Worm (Caenorhabditis elegans): Measurements from ENCODE around the gene ZC449.8.

ZC449.8 gene

ce11 chrX:4971427-4971826 lies 44.4 kb upstream of the ZC449.8 start (continued):
- TF ChIP-seq daf-12 (tag; optimal IDR thresholded peaks at IDR 0.05): no peak
- TF ChIP-seq nhr-41 (GFP tag; IDR thresholded peaks at IDR 0.05): no peak
- no peak for TF ChIP-seq madf-9 (GFP tag; conservative IDR thresholded peaks at IDR 0.05)
- TF ChIP-seq nhr-77 (tag; optimal IDR thresholded peaks at IDR 0.05): peak; percentile 16
- no peak for TF ChIP-seq snpc-4 (tag; optimal IDR thresholded peaks at IDR 0.05)
- TF ChIP-seq ceh-28 (tag; optimal IDR thresholded peaks at IDR 0.05): no peak
- TF ChIP-seq saeg-2 (GFP tag; IDR thresholded peaks at IDR 0.05): no peak
- TF ChIP-seq T26A8.4 (GFP tag; IDR thresholded peaks at IDR 0.05): no peak
- TF ChIP-seq dmd-9 (GFP tag; IDR thresholded peaks at IDR 0.05): no peak
- 0 out of 2 replicates have a peak, but pooled peaks have one; percentile 32 for TF ChIP-seq lin-1 (GFP tag; IDR thresholded peaks at IDR 0.05)
- TF ChIP-seq T20F7.1 (GFP tag; optimal IDR thresholded peaks at IDR 0.05): no peak
- peak; percentile 61; the same call in 1 of the 2 replicates for TF ChIP-seq pha-4 (GFP tag; IDR thresholded peaks at IDR 0.05)
- TF ChIP-seq pha-4 (tag; optimal IDR thresholded peaks at IDR 0.05): peak; percentile 40
- TF ChIP-seq F44E2.7 (GFP tag; IDR thresholded peaks at IDR 0.05): no peak
- no peak for TF ChIP-seq Y75B8A.6 (GFP tag; IDR thresholded peaks at IDR 0.05)
- no peak for TF ChIP-seq aly-2 (tag; optimal IDR thresholded peaks at IDR 0.05)
- peak; percentile 51; the same call in 1 of the 2 replicates for TF ChIP-seq set-16 (GFP tag; IDR thresholded peaks at IDR 0.05)
- peak; percentile 10 for TF ChIP-seq lin-13 (GFP tag; optimal IDR thresholded peaks at IDR 0.05)
- TF ChIP-seq hlh-30 (tag; optimal IDR thresholded peaks at IDR 0.05; ENCODE audit: insufficient read depth): peak; percentile 93
- TF ChIP-seq ztf-7 (tag; optimal IDR thresholded peaks at IDR 0.05): no peak
- TF ChIP-seq nhr-6 (tag; optimal IDR thresholded peaks at IDR 0.05): peak; percentile 41
- no peak for TF ChIP-seq zip-11 (GFP tag; IDR thresholded peaks at IDR 0.05)
- TF ChIP-seq nhr-76 (tag; optimal IDR thresholded peaks at IDR 0.05): no peak
- no peak for TF ChIP-seq unc-39 (tag; optimal IDR thresholded peaks at IDR 0.05)
- TF ChIP-seq daf-8 (GFP tag; IDR thresholded peaks at IDR 0.05): no peak
- no peak for TF ChIP-seq R02D3.7 (tag; optimal IDR thresholded peaks at IDR 0.05)
- TF ChIP-seq Y5F2A.4 (GFP tag; optimal IDR thresholded peaks at IDR 0.05): no peak
- TF ChIP-seq nhr-48 (tag; optimal IDR thresholded peaks at IDR 0.05): no peak

- TF ChIP-seq R02D3.7 (tag; optimal IDR thresholded peaks at IDR 0.05) (no peak), gei-8 (GFP tag; optimal IDR thresholded peaks at IDR 0.05) (no peak), mdt-29 (GFP tag; IDR thresholded peaks at IDR 0.05) (no peak), nhr-6 (tag; optimal IDR thresholded peaks at IDR 0.05) (no peak), Y5F2A.4 (GFP tag; optimal IDR thresholded peaks at IDR 0.05) (no peak), nhr-111 (GFP tag; optimal IDR thresholded peaks at IDR 0.05) (no peak), hmg-1.1 (GFP tag; IDR thresholded peaks at IDR 0.05) (peak; percentile 8; the same call in 1 of the 2 replicates), unc-62 (GFP tag; optimal IDR thresholded peaks at IDR 0.05 in 1 of 2) (peak in 1 of 2 experiments; percentile 93), unc-62 (tag; optimal IDR thresholded peaks at IDR 0.05) (no peak), nhr-10 (tag; optimal IDR thresholded peaks at IDR 0.05) (no peak), aly-2 (tag; optimal IDR thresholded peaks at IDR 0.05) (no peak), nhr-42 (GFP tag; IDR thresholded peaks at IDR 0.05) (no peak), lin-1 (GFP tag; IDR thresholded peaks at IDR 0.05) (no peak), daf-16 (GFP tag; optimal IDR thresholded peaks at IDR 0.05) (peak in 1 of 2 experiments; percentile 46), daf-16 (tag; optimal IDR thresholded peaks at IDR 0.05) (no peak), ztf-11 (tag; optimal IDR thresholded peaks at IDR 0.05) (no peak), mxl-2 (GFP tag; conservative IDR thresholded peaks at IDR 0.05) (no peak), egl-43 (GFP tag; IDR thresholded peaks at IDR 0.05) (no peak), cey-2 (tag; optimal IDR thresholded peaks at IDR 0.05; ENCODE audit: borderline replicate concordance, insufficient read depth) (no peak), spr-1 (tag; optimal IDR thresholded peaks at IDR 0.05) (no peak), ceh-44 (GFP tag; IDR thresholded peaks at IDR 0.05) (no peak), hlh-30 (tag; optimal IDR thresholded peaks at IDR 0.05; ENCODE audit: insufficient read depth) (peak; percentile 42), arid-1 (GFP tag; conservative IDR thresholded peaks at IDR 0.05) (no peak), duxl-1 (tag; optimal IDR thresholded peaks at IDR 0.05; ENCODE audit: poor library complexity) (no peak), snpc-1.2 (GFP tag; IDR thresholded peaks at IDR 0.05) (no peak), unc-130 (GFP tag; optimal IDR thresholded peaks at IDR 0.05) (no peak), ZK337.2 (GFP tag; IDR thresholded peaks at IDR 0.05) (no peak), lin-39 (tag; optimal IDR thresholded peaks at IDR 0.05) (no peak), ceh-28 (tag; optimal IDR thresholded peaks at IDR 0.05) (no peak), lsy-2 (tag; optimal IDR thresholded peaks at IDR 0.05) (no peak), dmd-9 (GFP tag; IDR thresholded peaks at IDR 0.05) (no peak)
These were observed 43.8 kb upstream of the ZC449.8 start for ce11 chrX:4972039-4972581.
